Worm (Caenorhabditis elegans): Measurements from ENCODE around the gene H35B03.1.

ce11 chrIV:5752704-5753103 lies 27.3 kb downstream of the H35B03.1 start:
- TF ChIP-seq ama-1 (optimal IDR thresholded peaks at IDR 0.05): no peak
- no peak for TF ChIP-seq tbx-11 (GFP tag; IDR thresholded peaks at IDR 0.05)
- no peak for TF ChIP-seq hmg-4 (GFP tag; optimal IDR thresholded peaks at IDR 0.05)
